Worm (Caenorhabditis elegans): Measurements from ENCODE around the gene mig-23.

- TF ChIP-seq nfya-2 (GFP tag; IDR thresholded peaks at IDR 0.05) (no peak), snpc-4 (GFP tag; optimal IDR thresholded peaks at IDR 0.05) (no peak), snpc-4 (tag; optimal IDR thresholded peaks at IDR 0.05) (no peak), efl-1 (GFP tag; optimal IDR thresholded peaks at IDR 0.05) (no peak), attf-6 (GFP tag; IDR thresholded peaks at IDR 0.05) (no peak), cebp-2 (GFP tag; IDR thresholded peaks at IDR 0.05) (no peak)
Measured at ce11 chrX:5962560-5962959, 13.9 kb upstream of the mig-23 start.
